ENCODE assay signal across 6 fruit fly cellular contexts in genomic region chr3R:30803815-30804515, dm6.
A peak's percentile ranks its signal among the peaks of the same experiment; 100 is the strongest.
TF ChIP-seq lines count a peak whose summit lies in the region.

No protein-coding gene starts in this region.

- no peak for TF ChIP-seq CTCF in whole organism, embryonic (GFP tag; optimal IDR thresholded peaks at IDR 0.05; lab: Kevin White, UChicago)

TF ChIP-seq in whole organism, 6 proteins besides CTCF, POLR2A, EP300 and RAD21:
- TF ChIP-seq usp (GFP tag; optimal IDR thresholded peaks at IDR 0.05; lab: Kevin White, UChicago): no peak
- peak; percentile 3 to 37 for TF ChIP-seq EcR (GFP tag; optimal IDR thresholded peaks at IDR 0.05; lab: Kevin White, UChicago)
- no peak for TF ChIP-seq Dll (optimal IDR thresholded peaks at IDR 0.05; lab: Kevin White, UChicago)
- no peak for TF ChIP-seq psq (optimal IDR thresholded peaks at IDR 0.05; lab: Kevin White, UChicago)
- peak; percentile 92 for TF ChIP-seq pan (optimal IDR thresholded peaks at IDR 0.05; lab: Kevin White, UChicago)
- peak; percentile 37 for TF ChIP-seq CG8478 (optimal IDR thresholded peaks at IDR 0.05; lab: Kevin White, UChicago)

TF ChIP-seq in whole organism, adult, 20 proteins besides CTCF, POLR2A, EP300 and RAD21 (continues in another document):
- peak; percentile 15 for TF ChIP-seq CG12768 (GFP tag; optimal IDR thresholded peaks at IDR 0.05; lab: Kevin White, UChicago)
- TF ChIP-seq CG33017 (tag; optimal IDR thresholded peaks at IDR 0.05; lab: Kevin White, UChicago): peak; percentile 32
- TF ChIP-seq tj (GFP tag; optimal IDR thresholded peaks at IDR 0.05; lab: Kevin White, UChicago): peak; percentile 94
- TF ChIP-seq Crg-1 (GFP tag; optimal IDR thresholded peaks at IDR 0.05; lab: Kevin White, UChicago): no peak
- TF ChIP-seq CG1620 (GFP tag; optimal IDR thresholded peaks at IDR 0.05; lab: Kevin White, UChicago): no peak
- peak; percentile 57 for TF ChIP-seq CG7101 (tag; optimal IDR thresholded peaks at IDR 0.05; lab: Kevin White, UChicago)
- TF ChIP-seq bab1 (GFP tag; optimal IDR thresholded peaks at IDR 0.05; lab: Kevin White, UChicago): peak; percentile 54
- peak; percentile 34 for TF ChIP-seq ovo (GFP tag; optimal IDR thresholded peaks at IDR 0.05; lab: Kevin White, UChicago)
- TF ChIP-seq CG5204 (GFP tag; optimal IDR thresholded peaks at IDR 0.05; lab: Kevin White, UChicago): peak; percentile 68
- TF ChIP-seq cnc (optimal IDR thresholded peaks at IDR 0.05; lab: Kevin White, UChicago): peak; percentile 3 to 59
- TF ChIP-seq CG14711 (tag; optimal IDR thresholded peaks at IDR 0.05; lab: Kevin White, UChicago): peak; percentile 50
- TF ChIP-seq pad (GFP tag; optimal IDR thresholded peaks at IDR 0.05; lab: Kevin White, UChicago): peak; percentile 47
- peak; percentile 42 for TF ChIP-seq Clk (GFP tag; optimal IDR thresholded peaks at IDR 0.05; lab: Kevin White, UChicago)
- TF ChIP-seq Hr96 (GFP tag; optimal IDR thresholded peaks at IDR 0.05; lab: Kevin White, UChicago): peak; percentile 47
- peak; percentile 90 for TF ChIP-seq kay (GFP tag; lab: Kevin White, UChicago; ENCODE audit: borderline replicate concordance)
- peak; percentile 62 for TF ChIP-seq cic (GFP tag; optimal IDR thresholded peaks at IDR 0.05; lab: Kevin White, UChicago)
- TF ChIP-seq toe (GFP tag; optimal IDR thresholded peaks at IDR 0.05; lab: Kevin White, UChicago): peak; percentile 64

TF ChIP-seq in whole organism, embryonic, 481 proteins besides CTCF, POLR2A, EP300 and RAD21 (continues in another document):
- TF ChIP-seq p53 (GFP tag; optimal IDR thresholded peaks at IDR 0.05; lab: Kevin White, UChicago) (no peak), hbn (GFP tag; IDR thresholded peaks at IDR 0.05; lab: Robert Waterston, UW; ENCODE audit: partially characterized antibody) (no peak), dysf (GFP tag; IDR thresholded peaks at IDR 0.05; lab: Robert Waterston, UW) (no peak), sob (GFP tag; IDR thresholded peaks at IDR 0.05; lab: Robert Waterston, UW) (no peak), Chrac-16 (GFP tag; optimal IDR thresholded peaks at IDR 0.05; lab: Kevin White, UChicago) (no peak), CG11456 (GFP tag; IDR thresholded peaks at IDR 0.05; lab: Robert Waterston, UW) (no peak), trh (GFP tag; optimal IDR thresholded peaks at IDR 0.05; lab: Kevin White, UChicago) (no peak), CG14441 (GFP tag; IDR thresholded peaks at IDR 0.05; lab: Robert Waterston, UW) (0 out of 2 replicates have a peak, but pooled peaks have one; percentile 7), CG11398 (GFP tag; optimal IDR thresholded peaks at IDR 0.05; lab: Kevin White, UChicago) (no peak), sima (GFP tag; optimal IDR thresholded peaks at IDR 0.05; lab: Kevin White, UChicago) (no peak), Bdp1 (GFP tag; optimal IDR thresholded peaks at IDR 0.05; lab: Kevin White, UChicago) (no peak), onecut (GFP tag; IDR thresholded peaks at IDR 0.05; lab: Robert Waterston, UW) (no peak), luna (GFP tag; optimal IDR thresholded peaks at IDR 0.05; lab: Kevin White, UChicago) (no peak), CG16815 (GFP tag; optimal IDR thresholded peaks at IDR 0.05; lab: Kevin White, UChicago) (peak; percentile 7), zen (tag; optimal IDR thresholded peaks at IDR 0.05; lab: Kevin White, UChicago) (no peak), kay (GFP tag; optimal IDR thresholded peaks at IDR 0.05; lab: Kevin White, UChicago) (no peak), croc (GFP tag; conservative IDR thresholded peaks at IDR 0.05; lab: Robert Waterston, UW) (no peak), fu2 (GFP tag; optimal IDR thresholded peaks at IDR 0.05; lab: Kevin White, UChicago) (no peak)

TF ChIP-seq in whole organism, prepupa, 60 proteins besides CTCF, POLR2A, EP300 and RAD21 (continues in another document):
- TF ChIP-seq CG1621 (tag; optimal IDR thresholded peaks at IDR 0.05; lab: Kevin White, UChicago) (peak; percentile 39), CG9139 (GFP tag; optimal IDR thresholded peaks at IDR 0.05; lab: Kevin White, UChicago) (peak; percentile 35), Eip93F (GFP tag; optimal IDR thresholded peaks at IDR 0.05; lab: Kevin White, UChicago) (no peak), acj6 (GFP tag; optimal IDR thresholded peaks at IDR 0.05; lab: Kevin White, UChicago) (peak; percentile 80), fd59A (GFP tag; optimal IDR thresholded peaks at IDR 0.05; lab: Kevin White, UChicago) (peak; percentile 82), CG10669 (GFP tag; optimal IDR thresholded peaks at IDR 0.05; lab: Kevin White, UChicago) (peak; percentile 79), pdm3 (GFP tag; optimal IDR thresholded peaks at IDR 0.05; lab: Kevin White, UChicago) (peak; percentile 79), CG6163 (GFP tag; IDR thresholded peaks at IDR 0.05; lab: Robert Waterston, UW) (no peak; the same call in 2 of the 3 replicates), achi (GFP tag; optimal IDR thresholded peaks at IDR 0.05; lab: Kevin White, UChicago) (peak; percentile 84), CG7368 (GFP tag; optimal IDR thresholded peaks at IDR 0.05; lab: Kevin White, UChicago) (peak; percentile 79), CG6808 (GFP tag; optimal IDR thresholded peaks at IDR 0.05; lab: Kevin White, UChicago) (peak; percentile 84), CG11294 (GFP tag; IDR thresholded peaks at IDR 0.05; lab: Robert Waterston, UW) (peak; percentile 68; the same call in 1 of the 2 replicates), eg (GFP tag; IDR thresholded peaks at IDR 0.05; lab: Robert Waterston, UW) (peak; percentile 67; the same call in 2 of the 3 replicates), esn (GFP tag; optimal IDR thresholded peaks at IDR 0.05; lab: Kevin White, UChicago) (peak; percentile 86), CG8632 (GFP tag; optimal IDR thresholded peaks at IDR 0.05; lab: Kevin White, UChicago) (peak; percentile 87), CG32006 (GFP tag; optimal IDR thresholded peaks at IDR 0.05; lab: Kevin White, UChicago) (peak; percentile 94), salr (GFP tag; optimal IDR thresholded peaks at IDR 0.05; lab: Kevin White, UChicago) (peak; percentile 65 to 74), CG6276 (GFP tag; optimal IDR thresholded peaks at IDR 0.05; lab: Kevin White, UChicago) (peak; percentile 82)

TF ChIP-seq in whole organism, pupa, 21 proteins besides CTCF, POLR2A, EP300 and RAD21 (continues in another document):
- peak; percentile 90 for TF ChIP-seq CG14655 (GFP tag; optimal IDR thresholded peaks at IDR 0.05; lab: Kevin White, UChicago)
- TF ChIP-seq Ets98B (GFP tag; IDR thresholded peaks at IDR 0.05; lab: Robert Waterston, UW): peak; percentile 68
- TF ChIP-seq CG9948 (tag; optimal IDR thresholded peaks at IDR 0.05; lab: Kevin White, UChicago): peak; percentile 84
- peak; percentile 73 for TF ChIP-seq CG17806 (tag; optimal IDR thresholded peaks at IDR 0.05; lab: Kevin White, UChicago)
- peak; percentile 76 for TF ChIP-seq CG32121 (GFP tag; IDR thresholded peaks at IDR 0.05; lab: Robert Waterston, UW)
- peak; percentile 87 for TF ChIP-seq fd96Ca (GFP tag; IDR thresholded peaks at IDR 0.05; lab: Robert Waterston, UW)
- TF ChIP-seq CG8301 (tag; optimal IDR thresholded peaks at IDR 0.05; lab: Kevin White, UChicago): peak; percentile 83
- TF ChIP-seq CG34367 (tag; optimal IDR thresholded peaks at IDR 0.05; lab: Kevin White, UChicago): peak; percentile 76
- TF ChIP-seq CG15710 (tag; optimal IDR thresholded peaks at IDR 0.05; lab: Kevin White, UChicago): peak; percentile 86
- TF ChIP-seq Pif1B (GFP tag; optimal IDR thresholded peaks at IDR 0.05; lab: Kevin White, UChicago): peak; percentile 79
- peak; percentile 91 for TF ChIP-seq EcR (GFP tag; optimal IDR thresholded peaks at IDR 0.05; lab: Kevin White, UChicago)
- TF ChIP-seq Pif1A (GFP tag; optimal IDR thresholded peaks at IDR 0.05; lab: Kevin White, UChicago): peak; percentile 77
- TF ChIP-seq gl (tag; optimal IDR thresholded peaks at IDR 0.05; lab: Kevin White, UChicago): peak; percentile 43
- 0 out of 2 replicates have a peak, but pooled peaks have one; percentile 9 for TF ChIP-seq CG12605 (GFP tag; IDR thresholded peaks at IDR 0.05; lab: Robert Waterston, UW)
- peak; percentile 84 for TF ChIP-seq CG4496 (GFP tag; IDR thresholded peaks at IDR 0.05; lab: Robert Waterston, UW)
- no peak for TF ChIP-seq D1 (tag; optimal IDR thresholded peaks at IDR 0.05; lab: Kevin White, UChicago)
- peak; percentile 68; the same call in 1 of the 2 replicates for TF ChIP-seq rn (GFP tag; IDR thresholded peaks at IDR 0.05; lab: Robert Waterston, UW)
- TF ChIP-seq CG13204 (GFP tag; optimal IDR thresholded peaks at IDR 0.05; lab: Kevin White, UChicago): peak; percentile 25
- peak; percentile 63 for TF ChIP-seq CG10348 (GFP tag; IDR thresholded peaks at IDR 0.05; lab: Robert Waterston, UW)

TF ChIP-seq in whole organism, wandering third instar larva, 38 proteins besides CTCF, POLR2A, EP300 and RAD21 (continues in another document):
- TF ChIP-seq woc (GFP tag; optimal IDR thresholded peaks at IDR 0.05; lab: Kevin White, UChicago) (peak; percentile 60), h (GFP tag; optimal IDR thresholded peaks at IDR 0.05; lab: Kevin White, UChicago) (peak; percentile 29), Dfd (GFP tag; optimal IDR thresholded peaks at IDR 0.05; lab: Kevin White, UChicago) (no peak), N (GFP tag; optimal IDR thresholded peaks at IDR 0.05; lab: Kevin White, UChicago) (no peak), dl (GFP tag; optimal IDR thresholded peaks at IDR 0.05; lab: Kevin White, UChicago; ENCODE audit: insufficient read depth in 1 of 2, partially characterized antibody in 2 of 2) (no peak), Hr83 (GFP tag; optimal IDR thresholded peaks at IDR 0.05; lab: Kevin White, UChicago; ENCODE audit: poor library complexity, severe bottlenecking) (no peak), Hr78 (GFP tag; optimal IDR thresholded peaks at IDR 0.05; lab: Kevin White, UChicago) (no peak), br (GFP tag; optimal IDR thresholded peaks at IDR 0.05; lab: Kevin White, UChicago) (peak; percentile 22), usp (GFP tag; optimal IDR thresholded peaks at IDR 0.05; lab: Kevin White, UChicago) (no peak), sv (GFP tag; optimal IDR thresholded peaks at IDR 0.05; lab: Kevin White, UChicago) (no peak), sage (GFP tag; optimal IDR thresholded peaks at IDR 0.05; lab: Kevin White, UChicago) (no peak), pan (optimal IDR thresholded peaks at IDR 0.05; lab: Kevin White, UChicago) (peak; percentile 38), CrebA (GFP tag; optimal IDR thresholded peaks at IDR 0.05; lab: Kevin White, UChicago; ENCODE audit: borderline replicate concordance) (no peak), psq (GFP tag; optimal IDR thresholded peaks at IDR 0.05; lab: Kevin White, UChicago) (peak; percentile 75), Sp1 (GFP tag; optimal IDR thresholded peaks at IDR 0.05; lab: Kevin White, UChicago) (peak; percentile 65), HLH106 (tag; optimal IDR thresholded peaks at IDR 0.05; lab: Kevin White, UChicago) (peak; percentile 53), foxo (GFP tag; optimal IDR thresholded peaks at IDR 0.05; lab: Kevin White, UChicago) (peak in 1 of 2 experiments; percentile 60), fru (GFP tag; optimal IDR thresholded peaks at IDR 0.05; lab: Kevin White, UChicago) (peak; percentile 25), dmrt93B (GFP tag; optimal IDR thresholded peaks at IDR 0.05; lab: Kevin White, UChicago) (peak; percentile 48), dsf (GFP tag; optimal IDR thresholded peaks at IDR 0.05; lab: Kevin White, UChicago; ENCODE audit: borderline replicate concordance) (no peak), Abd-B (GFP tag; optimal IDR thresholded peaks at IDR 0.05; lab: Kevin White, UChicago) (no peak)
